Worm (Caenorhabditis elegans): ENCODE measurements around the gene col-84.

DNA sequence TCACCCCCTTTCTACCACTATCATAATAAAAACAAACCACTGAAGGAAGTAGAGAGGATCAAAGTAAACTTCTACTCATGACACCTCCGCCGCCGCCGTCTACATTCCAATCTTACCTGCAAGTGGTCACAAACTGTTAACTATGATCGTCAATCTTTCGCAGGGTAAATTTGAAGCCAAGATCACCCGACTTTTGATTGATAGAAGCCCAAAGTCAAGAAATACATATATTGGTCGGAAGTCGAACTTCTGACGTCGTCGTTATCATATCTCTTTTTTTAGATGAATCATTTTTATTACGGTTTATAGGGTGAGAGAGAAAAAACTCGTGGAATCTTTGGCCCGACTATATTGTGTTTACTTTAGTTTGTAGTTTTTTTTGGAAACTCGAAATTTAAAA, 30.0 kb upstream of the col-84 start:
- TF ChIP-seq dpl-1 (GFP tag; optimal IDR thresholded peaks at IDR 0.05), result no peak
- TF ChIP-seq cebp-2 (GFP tag; IDR thresholded peaks at IDR 0.05), result no peak
- no peak for TF ChIP-seq dpff-1 (tag; optimal IDR thresholded peaks at IDR 0.05)
- TF ChIP-seq K11D2.4 (GFP tag; IDR thresholded peaks at IDR 0.05), result 0 out of 2 replicates have a peak, but pooled peaks have one; percentile 49
- TF ChIP-seq ztf-22 (GFP tag; optimal IDR thresholded peaks at IDR 0.05), result no peak
- no peak for TF ChIP-seq madf-10 (tag; optimal IDR thresholded peaks at IDR 0.05)
- no peak for TF ChIP-seq him-1 (tag; optimal IDR thresholded peaks at IDR 0.05)
- TF ChIP-seq sea-2 (GFP tag; IDR thresholded peaks at IDR 0.05), result no peak
